Fruit fly (Drosophila melanogaster) whole organism, embryonic: Measurements from ENCODE around the gene mRpL30.
A peak's percentile ranks its signal among the peaks of the same experiment; 100 is the strongest.

Experiments used
- Antp ChIP-seq: fragments of 200-800 bp; sonication (Bioruptor generic); optimal IDR thresholded peaks from 3 replicates; lab custom pipeline; 2016; ENCODE audit warnings: missing biosample characterization, missing genetic modification characterization
- B-H2 ChIP-seq: fragments of 200-800 bp; sonication (Bioruptor generic); optimal IDR thresholded peaks from 2 replicates; lab custom pipeline; 2018; ENCODE audit warnings: missing biosample characterization, mild to moderate bottlenecking, missing genetic modification characterization
- CG10366 ChIP-seq: fragments of 200-800 bp; sonication (Bioruptor generic); IDR thresholded peaks from 2 replicates; pipeline ENCODE4 v1.3.6; 2022; ENCODE audit warnings: missing biosample characterization, missing genetic modification characterization
- CG10565 ChIP-seq: fragments of 200-800 bp; sonication (Bioruptor generic); optimal IDR thresholded peaks from 3 replicates; lab custom pipeline; 2016; ENCODE audit warnings: missing biosample characterization, mild to moderate bottlenecking, missing genetic modification characterization
- CG13287 ChIP-seq: fragments of 200-800 bp; sonication (Bioruptor generic); IDR thresholded peaks from 2 replicates; pipeline ENCODE4 v1.3.6; 2022; ENCODE audit warnings: missing biosample characterization, missing genetic modification characterization; ENCODE audit not compliant: partially characterized antibody
- CG14014 ChIP-seq: fragments of 200-800 bp; sonication (Bioruptor generic); IDR thresholded peaks from 2 replicates; pipeline ENCODE4 v1.3.6; 2022; ENCODE audit warnings: missing biosample characterization, missing genetic modification characterization
- CG14710 ChIP-seq: fragments of 200-800 bp; sonication (Bioruptor generic); optimal IDR thresholded peaks from 3 replicates; lab custom pipeline; 2019; ENCODE audit warnings: missing biosample characterization, mild to moderate bottlenecking, missing genetic modification characterization, moderate library complexity
- CG15011 ChIP-seq: fragments of 200-800 bp; sonication (Bioruptor generic); optimal IDR thresholded peaks from 3 replicates; lab custom pipeline; 2018; ENCODE audit warnings: missing biosample characterization, mild to moderate bottlenecking, missing genetic modification characterization
- CG17359 ChIP-seq: fragments of 200-800 bp; sonication (Bioruptor generic); optimal IDR thresholded peaks from 3 replicates; lab custom pipeline; 2018; ENCODE audit warnings: missing biosample characterization, mild to moderate bottlenecking, missing genetic modification characterization, moderate library complexity
- CG1792 ChIP-seq: fragments of 200-800 bp; sonication (Bioruptor generic); optimal IDR thresholded peaks from 2 replicates; lab custom pipeline; 2016; ENCODE audit warnings: missing biosample characterization, missing genetic modification characterization
- CG18011 ChIP-seq: fragments of 200-800 bp; sonication (Bioruptor generic); optimal IDR thresholded peaks from 2 replicates; lab custom pipeline; 2017; ENCODE audit warnings: missing biosample characterization, missing genetic modification characterization, mild to moderate bottlenecking, moderate library complexity, missing genotype
- CG2116 ChIP-seq: fragments of 200-800 bp; sonication (Bioruptor generic); optimal IDR thresholded peaks from 3 replicates; lab custom pipeline; 2018; ENCODE audit warnings: missing biosample characterization, mild to moderate bottlenecking, missing genetic modification characterization
- CG31388 ChIP-seq: fragments of 200-800 bp; sonication (Bioruptor generic); optimal IDR thresholded peaks from 2 replicates; lab custom pipeline; 2016; ENCODE audit warnings: missing biosample characterization, missing genetic modification characterization
- CG3838 ChIP-seq: fragments of 200-800 bp; sonication (Bioruptor generic); optimal IDR thresholded peaks from 3 replicates; lab custom pipeline; 2016; ENCODE audit warnings: missing biosample characterization, missing genetic modification characterization
- CG5953 ChIP-seq: fragments of 200-800 bp; sonication (Bioruptor generic); IDR thresholded peaks from 2 replicates; pipeline ENCODE4 v1.3.6; 2022; ENCODE audit warnings: missing biosample characterization, missing genetic modification characterization
- CG6272 ChIP-seq: fragments of 200-800 bp; sonication (Bioruptor generic); IDR thresholded peaks from 2 replicates; pipeline ENCODE4 v1.3.6; 2022; ENCODE audit warnings: missing biosample characterization, missing genetic modification characterization
- CG6854 ChIP-seq: fragments of 200-800 bp; sonication (Bioruptor generic); optimal IDR thresholded peaks from 3 replicates; lab custom pipeline; 2017; ENCODE audit warnings: missing biosample characterization, mild to moderate bottlenecking, missing genetic modification characterization
- CG7556 ChIP-seq: fragments of 200-800 bp; sonication (Bioruptor generic); optimal IDR thresholded peaks from 2 replicates; lab custom pipeline; 2017; ENCODE audit warnings: missing biosample characterization, mild to moderate bottlenecking, missing genetic modification characterization
- CG7786 ChIP-seq: fragments of 200-800 bp; sonication (Bioruptor generic); optimal IDR thresholded peaks from 2 replicates; lab custom pipeline; 2016; ENCODE audit warnings: missing biosample characterization, missing genetic modification characterization
- CG8281 ChIP-seq: fragments of 200-800 bp; sonication (Bioruptor generic); optimal IDR thresholded peaks from 2 replicates; lab custom pipeline; 2018; ENCODE audit warnings: missing biosample characterization, mild to moderate bottlenecking, missing genetic modification characterization, moderate library complexity
- CG8924 ChIP-seq: fragments of 200-800 bp; optimal IDR thresholded peaks from 3 replicates; lab custom pipeline; 2019; ENCODE audit warnings: missing biosample characterization, mild to moderate bottlenecking, missing genetic modification characterization, moderate library complexity
- Camta ChIP-seq: fragments of 200-800 bp; sonication (Bioruptor generic); optimal IDR thresholded peaks from 2 replicates; lab custom pipeline; 2016; ENCODE audit warnings: missing biosample characterization, missing genetic modification characterization
- CrebB ChIP-seq: fragments of 200-800 bp; sonication (Bioruptor generic); optimal IDR thresholded peaks from 3 replicates; lab custom pipeline; 2018; ENCODE audit warnings: missing biosample characterization, mild to moderate bottlenecking, missing genetic modification characterization
- D19B ChIP-seq: fragments of 200-800 bp; sonication (Bioruptor generic); optimal IDR thresholded peaks from 2 replicates; lab custom pipeline; 2017; ENCODE audit warnings: missing biosample characterization, mild to moderate bottlenecking, missing genetic modification characterization
- Dp ChIP-seq: fragments of 200-800 bp; sonication (Bioruptor generic); optimal IDR thresholded peaks from 2 replicates; lab custom pipeline; 2018; ENCODE audit warnings: missing biosample characterization, mild to moderate bottlenecking, missing genetic modification characterization, moderate library complexity
- HLHmδ ChIP-seq: fragments of 200-800 bp; sonication (Bioruptor generic); optimal IDR thresholded peaks from 2 replicates; lab custom pipeline; 2018; ENCODE audit warnings: missing biosample characterization, mild to moderate bottlenecking, missing genetic modification characterization, moderate library complexity
- Kr ChIP-seq: fragments of 200-800 bp; sonication (Bioruptor generic); optimal IDR thresholded peaks from 2 replicates; lab custom pipeline; 2017; ENCODE audit warnings: missing biosample characterization, mild to moderate bottlenecking, missing genetic modification characterization
- Max ChIP-seq: fragments of 200-800 bp; sonication (Bioruptor generic); optimal IDR thresholded peaks from 2 replicates; lab custom pipeline; 2016; ENCODE audit warnings: missing biosample characterization, mild to moderate bottlenecking, missing genetic modification characterization
- NFAT ChIP-seq: fragments of 200-800 bp; sonication (Bioruptor generic); IDR thresholded peaks from 2 replicates; pipeline ENCODE4 v1.3.6; 2022; ENCODE audit warnings: missing biosample characterization, missing genetic modification characterization
- Nf-YA ChIP-seq: fragments of 200-800 bp; sonication (Bioruptor generic); IDR thresholded peaks from 2 replicates; pipeline ENCODE4 v1.3.6; 2022; ENCODE audit warnings: missing biosample characterization, missing genetic modification characterization
- Nf-YB ChIP-seq: fragments of 200-800 bp; sonication (Bioruptor generic); optimal IDR thresholded peaks from 3 replicates; lab custom pipeline; 2019; ENCODE audit warnings: missing biosample characterization, mild to moderate bottlenecking, missing genetic modification characterization, moderate library complexity
- ap ChIP-seq: fragments of 200-800 bp; sonication (Bioruptor generic); IDR thresholded peaks from 2 replicates; pipeline ENCODE4 v1.3.6; 2022; ENCODE audit warnings: missing biosample characterization, missing genetic modification characterization
- btn ChIP-seq: fragments of 200-800 bp; sonication (Bioruptor generic); optimal IDR thresholded peaks from 2 replicates; lab custom pipeline; 2016; ENCODE audit warnings: missing biosample characterization, missing genetic modification characterization
- cad ChIP-seq: fragments of >200 bp; optimal IDR thresholded peaks from 2 replicates; lab custom pipeline; 2017; ENCODE audit warnings: missing biosample characterization, missing genetic modification characterization
- croc ChIP-seq: fragments of 200-800 bp; sonication (Bioruptor generic); conservative IDR thresholded peaks from 3 replicates; pipeline ENCODE4 v1.3.6; 2022; ENCODE audit warnings: missing biosample characterization, missing genetic modification characterization
- dmrt11E ChIP-seq: fragments of 200-800 bp; sonication (Bioruptor generic); optimal IDR thresholded peaks from 3 replicates; lab custom pipeline; 2018; ENCODE audit warnings: missing biosample characterization, mild to moderate bottlenecking, missing genetic modification characterization, moderate library complexity
- grn ChIP-seq: fragments of 200-800 bp; sonication (Bioruptor generic); optimal IDR thresholded peaks from 3 replicates; lab custom pipeline; 2017; ENCODE audit warnings: missing biosample characterization, missing genetic modification characterization
- hb ChIP-seq: fragments of 200-800 bp; sonication (Bioruptor generic); IDR thresholded peaks from 3 replicates; pipeline ENCODE4 v1.3.6; 2022; ENCODE audit warnings: missing biosample characterization, missing genetic modification characterization; ENCODE audit not compliant: partially characterized antibody
- her ChIP-seq: fragments of 200-800 bp; sonication (Bioruptor generic); optimal IDR thresholded peaks from 2 replicates; lab custom pipeline; 2016; ENCODE audit warnings: missing biosample characterization, missing genetic modification characterization
- mld ChIP-seq: fragments of 200-800 bp; sonication (Bioruptor generic); IDR thresholded peaks from 3 replicates; pipeline ENCODE4 v1.3.6; 2022; ENCODE audit warnings: missing biosample characterization, missing genetic modification characterization; ENCODE audit not compliant: partially characterized antibody
- oc ChIP-seq: fragments of 200-800 bp; sonication (Bioruptor generic); optimal IDR thresholded peaks from 2 replicates; lab custom pipeline; 2018; ENCODE audit warnings: missing biosample characterization, mild to moderate bottlenecking, missing genetic modification characterization, moderate library complexity
- pb ChIP-seq: fragments of 200-800 bp; sonication (Bioruptor generic); optimal IDR thresholded peaks from 3 replicates; lab custom pipeline; 2016; ENCODE audit warnings: missing biosample characterization, missing genetic modification characterization
- psq ChIP-seq: fragments of 200-800 bp; sonication (Bioruptor generic); optimal IDR thresholded peaks from 2 replicates; lab custom pipeline; 2017; ENCODE audit warnings: missing biosample characterization, missing genetic modification characterization
- sc ChIP-seq, 3 experiments: fragments of >200 bp in 2 of 3; fragments of 200-800 bp in 1 of 3; sonication (Bioruptor generic) in 1 of 3; optimal IDR thresholded peaks; 2 replicates in 2 of 3; 3 replicates in 1 of 3; lab custom pipeline; 2017; ENCODE audit warnings: mild to moderate bottlenecking in 1 of 3, missing biosample characterization in 1 of 3, missing genetic modification characterization in 1 of 3, missing genetic modification reagents in 1 of 3
- sens ChIP-seq: fragments of 200-800 bp; sonication (Bioruptor generic); peaks from one replicate; lab custom pipeline; 2016; ENCODE audit warnings: missing biosample characterization, missing genetic modification characterization
- sna ChIP-seq: fragments of 200-800 bp; sonication (Bioruptor generic); IDR thresholded peaks from 2 replicates; pipeline ENCODE4 v1.3.6; 2022; ENCODE audit warnings: missing biosample characterization, missing genetic modification characterization; ENCODE audit not compliant: partially characterized antibody
- so ChIP-seq: fragments of 200-800 bp; sonication (Bioruptor generic); IDR thresholded peaks from 3 replicates; pipeline ENCODE4 v1.3.6; 2022; ENCODE audit warnings: missing biosample characterization, missing genetic modification characterization
- sr ChIP-seq: fragments of 200-800 bp; sonication (Bioruptor generic); IDR thresholded peaks from 3 replicates; pipeline ENCODE4 v1.3.6; 2022; ENCODE audit warnings: missing biosample characterization, missing genetic modification characterization
- wdn ChIP-seq: fragments of 200-800 bp; sonication (Bioruptor generic); IDR thresholded peaks from 2 replicates; pipeline ENCODE4 v1.3.6; 2022; ENCODE audit warnings: missing biosample characterization, missing genetic modification characterization
- wor ChIP-seq: fragments of 200-800 bp; sonication (Bioruptor generic); IDR thresholded peaks from 2 replicates; pipeline ENCODE4 v1.3.6; 2022; ENCODE audit warnings: missing biosample characterization, missing genetic modification characterization

mRpL30 gene

dm6 chrX:4679813-4680381 is 32.2 kb downstream of the mRpL30 start (continued):
- TF ChIP-seq CG7786 (peak; percentile 35), Nf-YB (GFP tag; lab: Kevin White, UChicago) (no peak), B-H2 (GFP tag; lab: Kevin White, UChicago) (no peak), CG13287 (GFP tag; lab: Robert Waterston, UW) (no peak), CrebB (tag; lab: Kevin White, UChicago) (no peak), CG10366 (GFP tag; lab: Robert Waterston, UW) (peak; percentile 50), psq (no peak), sr (GFP tag; lab: Robert Waterston, UW) (no peak), CG7556 (GFP tag; lab: Kevin White, UChicago) (peak; percentile 50), HLHmδ (GFP tag; lab: Kevin White, UChicago) (no peak), cad (GFP tag; lab: Kevin White, UChicago) (no peak), NFAT (GFP tag; lab: Robert Waterston, UW) (no peak), grn (GFP tag; lab: Kevin White, UChicago) (no peak), mld (GFP tag; lab: Robert Waterston, UW) (no peak), CG17359 (tag; lab: Kevin White, UChicago) (peak; percentile 61), CG6854 (GFP tag; lab: Kevin White, UChicago) (no peak), btn (peak; percentile 55), Nf-YA (GFP tag; lab: Robert Waterston, UW) (no peak), CG3838 (GFP tag; lab: Kevin White, UChicago) (no peak), wor (no peak), dmrt11E (peak; percentile 50), CG14710 (tag; lab: Kevin White, UChicago) (peak; percentile 48), sc (optimal IDR thresholded peaks at IDR 0.05; lab: Kevin White, UChicago) (no peak), sc (GFP tag; optimal IDR thresholded peaks at IDR 0.05; lab: Kevin White, UChicago) (no peak), her (GFP tag; lab: Kevin White, UChicago) (peak; percentile 31), CG1792 (no peak), sens (GFP tag; lab: Kevin White, UChicago) (peak; percentile 90), Kr (GFP tag; lab: Kevin White, UChicago) (no peak), CG6272 (GFP tag; lab: Robert Waterston, UW) (no peak), hb (GFP tag; lab: Robert Waterston, UW) (no peak), oc (tag; lab: Kevin White, UChicago) (no peak), wdn (GFP tag; lab: Robert Waterston, UW) (peak; percentile 33; the same call in 1 of the 2 replicates), CG14014 (GFP tag; lab: Robert Waterston, UW) (peak; percentile 8; the same call in 1 of the 2 replicates), CG8281 (tag; lab: Kevin White, UChicago) (no peak), Max (GFP tag; lab: Kevin White, UChicago) (peak; percentile 35), sna (GFP tag; lab: Robert Waterston, UW) (no peak), ap (0 out of 2 replicates have a peak, but pooled peaks have one; percentile 14), CG8924 (tag; lab: Kevin White, UChicago) (peak; percentile 57), CG31388 (no peak), Dp (GFP tag; lab: Kevin White, UChicago) (no peak), CG5953 (GFP tag; lab: Robert Waterston, UW) (no peak), pb (GFP tag; lab: Kevin White, UChicago) (no peak), croc (GFP tag; lab: Robert Waterston, UW) (no peak), D19B (GFP tag; lab: Kevin White, UChicago) (peak; percentile 37), CG15011 (GFP tag; lab: Kevin White, UChicago) (peak; percentile 28), CG2116 (GFP tag; lab: Kevin White, UChicago) (peak; percentile 31), so (GFP tag; lab: Robert Waterston, UW) (no peak), Antp (GFP tag; lab: Kevin White, UChicago) (no peak), Camta (GFP tag; lab: Kevin White, UChicago) (peak; percentile 43), CG10565 (GFP tag; lab: Kevin White, UChicago) (no peak), CG18011 (GFP tag; lab: Kevin White, UChicago) (no peak)
